Fruit fly (Drosophila melanogaster) whole organism, embryonic: ENCODE measurements around the gene frtz.
A peak's percentile ranks its signal among the peaks of the same experiment; 100 is the strongest.

Experiments
- Aef1 ChIP-seq: fragments of 200-800 bp; sonication (Bioruptor generic); IDR thresholded peaks from 3 replicates; pipeline ENCODE4 v1.3.6; 2022; ENCODE audit warnings: missing biosample characterization, missing genetic modification characterization
- Atf3 ChIP-seq: fragments of 200-800 bp; sonication (Bioruptor generic); optimal IDR thresholded peaks from 3 replicates; lab custom pipeline; 2016; ENCODE audit warnings: missing biosample characterization, missing genetic modification characterization
- BEAF-32 ChIP-seq: fragments of 200-800 bp; sonication (Bioruptor generic); optimal IDR thresholded peaks from 3 replicates; lab custom pipeline; 2017; ENCODE audit warnings: missing biosample characterization, missing genetic modification characterization, mild to moderate bottlenecking, moderate library complexity, missing genetic modification reagents
- CG12236 ChIP-seq: fragments of 200-800 bp; sonication (Bioruptor generic); optimal IDR thresholded peaks from 2 replicates; lab custom pipeline; 2016; ENCODE audit warnings: missing biosample characterization, missing genetic modification characterization
- CG15601 ChIP-seq: fragments of 200-800 bp; sonication (Bioruptor generic); optimal IDR thresholded peaks from 3 replicates; lab custom pipeline; 2019; ENCODE audit warnings: missing biosample characterization, mild to moderate bottlenecking, missing genetic modification characterization, moderate library complexity
- CG1603 ChIP-seq: fragments of 200-800 bp; sonication (Bioruptor generic); optimal IDR thresholded peaks from 2 replicates; lab custom pipeline; 2019; ENCODE audit warnings: missing biosample characterization, mild to moderate bottlenecking, missing genetic modification characterization, moderate library complexity
- CG17361 ChIP-seq: fragments of 200-800 bp; sonication (Bioruptor generic); IDR thresholded peaks from 3 replicates; pipeline ENCODE4 v1.3.6; 2022; ENCODE audit warnings: missing biosample characterization, missing genetic modification characterization
- CG17829 ChIP-seq: fragments of 200-800 bp; optimal IDR thresholded peaks from 2 replicates; lab custom pipeline; 2019; ENCODE audit warnings: missing biosample characterization, mild to moderate bottlenecking, missing genetic modification characterization, moderate library complexity
- CG18619 ChIP-seq: fragments of 200-800 bp; sonication (Bioruptor generic); optimal IDR thresholded peaks from 3 replicates; lab custom pipeline; 2017; ENCODE audit warnings: missing biosample characterization, mild to moderate bottlenecking, missing genetic modification characterization
- CG18764 ChIP-seq: fragments of 200-800 bp; sonication (Bioruptor generic); optimal IDR thresholded peaks from 3 replicates; lab custom pipeline; 2016; ENCODE audit warnings: missing biosample characterization, missing genetic modification characterization
- CG3065 ChIP-seq: fragments of 200-800 bp; sonication (Bioruptor generic); optimal IDR thresholded peaks from 2 replicates; lab custom pipeline; 2016; ENCODE audit warnings: missing biosample characterization, missing genetic modification characterization
- CG31388 ChIP-seq: fragments of 200-800 bp; sonication (Bioruptor generic); optimal IDR thresholded peaks from 2 replicates; lab custom pipeline; 2016; ENCODE audit warnings: missing biosample characterization, missing genetic modification characterization
- CG3281 ChIP-seq: fragments of 200-800 bp; sonication (Bioruptor generic); optimal IDR thresholded peaks from 3 replicates; lab custom pipeline; 2017; ENCODE audit warnings: missing biosample characterization, mild to moderate bottlenecking, missing genetic modification characterization
- CG3995 ChIP-seq: fragments of 200-800 bp; sonication (Bioruptor generic); optimal IDR thresholded peaks from 3 replicates; lab custom pipeline; 2016; ENCODE audit warnings: missing biosample characterization, missing genetic modification characterization
- CG6765 ChIP-seq: fragments of 200-800 bp; sonication (Bioruptor generic); optimal IDR thresholded peaks from 3 replicates; lab custom pipeline; 2017; ENCODE audit warnings: missing biosample characterization, mild to moderate bottlenecking, missing genetic modification characterization
- CG7987 ChIP-seq: fragments of 200-800 bp; sonication (Bioruptor generic); optimal IDR thresholded peaks from 2 replicates; lab custom pipeline; 2018; ENCODE audit warnings: missing biosample characterization, mild to moderate bottlenecking, missing genetic modification characterization, moderate library complexity
- CG8290 ChIP-seq, 3 experiments: fragments of 200-800 bp; sonication (Bioruptor generic); optimal IDR thresholded peaks; 2 replicates each; lab custom pipeline; 2016 to 2019; ENCODE audit warnings: missing biosample characterization in 3 of 3, missing genetic modification characterization in 3 of 3, mild to moderate bottlenecking in 2 of 3, moderate library complexity in 1 of 3
- CG8359 ChIP-seq: fragments of 200-800 bp; sonication (Bioruptor generic); optimal IDR thresholded peaks from 2 replicates; lab custom pipeline; 2017; ENCODE audit warnings: missing biosample characterization, mild to moderate bottlenecking, missing genetic modification characterization, borderline replicate concordance
- CG8478 ChIP-seq: fragments of >200 bp; optimal IDR thresholded peaks from 2 replicates; lab custom pipeline; 2018
- CG8924 ChIP-seq: fragments of 200-800 bp; optimal IDR thresholded peaks from 3 replicates; lab custom pipeline; 2019; ENCODE audit warnings: missing biosample characterization, mild to moderate bottlenecking, missing genetic modification characterization, moderate library complexity
- Chrac-16 ChIP-seq: fragments of 200-800 bp; sonication (Bioruptor generic); optimal IDR thresholded peaks from 3 replicates; lab custom pipeline; 2016; ENCODE audit warnings: missing biosample characterization, missing genetic modification characterization
- Dp ChIP-seq: fragments of 200-800 bp; sonication (Bioruptor generic); optimal IDR thresholded peaks from 2 replicates; lab custom pipeline; 2018; ENCODE audit warnings: missing biosample characterization, mild to moderate bottlenecking, missing genetic modification characterization, moderate library complexity
- ERR ChIP-seq: fragments of 200-800 bp; sonication (Bioruptor generic); optimal IDR thresholded peaks from 2 replicates; lab custom pipeline; 2016; ENCODE audit warnings: missing biosample characterization, missing genetic modification characterization
- Ets65A ChIP-seq: fragments of 200-800 bp; sonication (Bioruptor generic); peaks from one replicate; lab custom pipeline; 2016; ENCODE audit warnings: missing biosample characterization, missing genetic modification characterization
- Kr ChIP-seq: fragments of 200-800 bp; sonication (Bioruptor generic); optimal IDR thresholded peaks from 2 replicates; lab custom pipeline; 2017; ENCODE audit warnings: missing biosample characterization, mild to moderate bottlenecking, missing genetic modification characterization
- Opbp ChIP-seq: fragments of 200-800 bp; sonication (Bioruptor generic); IDR thresholded peaks from 3 replicates; pipeline ENCODE4 v1.3.6; 2022; ENCODE audit warnings: missing biosample characterization, missing genetic modification characterization; ENCODE audit not compliant: partially characterized antibody
- ab ChIP-seq: fragments of 200-800 bp; sonication (Bioruptor generic); optimal IDR thresholded peaks from 2 replicates; lab custom pipeline; 2016; ENCODE audit warnings: missing biosample characterization, missing genetic modification characterization
- al ChIP-seq: fragments of 200-800 bp; sonication (Bioruptor generic); IDR thresholded peaks from 2 replicates; pipeline ENCODE4 v1.3.6; 2022; ENCODE audit warnings: missing biosample characterization, missing genetic modification characterization
- ash1 ChIP-seq: fragments of 200-800 bp; sonication (Bioruptor generic); optimal IDR thresholded peaks from 2 replicates; lab custom pipeline; 2018; ENCODE audit warnings: missing biosample characterization, mild to moderate bottlenecking, missing genetic modification characterization
- cad ChIP-seq: fragments of >200 bp; optimal IDR thresholded peaks from 2 replicates; lab custom pipeline; 2017; ENCODE audit warnings: missing biosample characterization, missing genetic modification characterization
- caup ChIP-seq: fragments of 200-800 bp; sonication (Bioruptor generic); optimal IDR thresholded peaks from 3 replicates; lab custom pipeline; 2017; ENCODE audit warnings: missing biosample characterization, mild to moderate bottlenecking, missing genetic modification characterization, moderate library complexity; ENCODE audit not compliant: severe bottlenecking
- hkb ChIP-seq, 2 experiments: fragments of 200-800 bp in 1 of 2; fragments of >200 bp in 1 of 2; sonication (Bioruptor generic) in 1 of 2; IDR thresholded peaks in 1 of 2; optimal IDR thresholded peaks in 1 of 2; 2 replicates each; pipeline versions ENCODE4 v1.3.6 to Lab custom; 2017 to 2022; ENCODE audit warnings: missing biosample characterization in 1 of 2, missing genetic modification characterization in 1 of 2
- kah ChIP-seq: fragments of 200-800 bp; sonication (Bioruptor generic); optimal IDR thresholded peaks from 2 replicates; lab custom pipeline; 2018; ENCODE audit warnings: missing biosample characterization, mild to moderate bottlenecking, missing genetic modification characterization
- lab ChIP-seq: fragments of 200-800 bp; sonication (Bioruptor generic); optimal IDR thresholded peaks from 3 replicates; lab custom pipeline; 2017; ENCODE audit warnings: missing biosample characterization, missing genetic modification characterization, mild to moderate bottlenecking, moderate library complexity, missing genetic modification reagents
- lbe ChIP-seq: fragments of 200-800 bp; sonication (Bioruptor generic); optimal IDR thresholded peaks from 2 replicates; lab custom pipeline; 2016; ENCODE audit warnings: missing biosample characterization, mild to moderate bottlenecking, missing genetic modification characterization
- lilli ChIP-seq: fragments of 200-800 bp; sonication (Bioruptor generic); optimal IDR thresholded peaks from 3 replicates; lab custom pipeline; 2016; ENCODE audit warnings: missing biosample characterization, missing genetic modification characterization
- lmd ChIP-seq: fragments of 200-800 bp; sonication (Bioruptor generic); IDR thresholded peaks from 2 replicates; pipeline ENCODE4 v1.3.6; 2022; ENCODE audit warnings: missing biosample characterization, missing genetic modification characterization
- mirr ChIP-seq: fragments of 200-800 bp; sonication (Bioruptor generic); optimal IDR thresholded peaks from 3 replicates; lab custom pipeline; 2018; ENCODE audit warnings: missing biosample characterization, mild to moderate bottlenecking, missing genetic modification characterization
- nom ChIP-seq: fragments of 200-800 bp; sonication (Bioruptor generic); optimal IDR thresholded peaks from 2 replicates; lab custom pipeline; 2017; ENCODE audit warnings: missing biosample characterization, missing genetic modification characterization, mild to moderate bottlenecking, moderate library complexity, missing genetic modification reagents
- pfk ChIP-seq: fragments of 200-800 bp; sonication (Bioruptor generic); optimal IDR thresholded peaks from 2 replicates; lab custom pipeline; 2018; ENCODE audit warnings: missing biosample characterization, mild to moderate bottlenecking, missing genetic modification characterization, moderate library complexity
- phol ChIP-seq: fragments of 200-800 bp; sonication (Bioruptor generic); optimal IDR thresholded peaks from 3 replicates; lab custom pipeline; 2018; ENCODE audit warnings: missing biosample characterization, mild to moderate bottlenecking, missing genetic modification characterization, moderate library complexity
- tap ChIP-seq: fragments of 200-800 bp; optimal IDR thresholded peaks from 3 replicates; lab custom pipeline; 2019; ENCODE audit warnings: missing biosample characterization, mild to moderate bottlenecking, missing genetic modification characterization, moderate library complexity

frtz gene

dm6 chr2L:1727162-1727825, 11.6 kb upstream of the frtz start:
- TF ChIP-seq phol (tag; lab: Kevin White, UChicago) = peak; percentile 92
- no peak for TF ChIP-seq Atf3 (GFP tag; lab: Kevin White, UChicago)
- no peak for TF ChIP-seq lilli
- TF ChIP-seq ERR (GFP tag; lab: Kevin White, UChicago) = peak; percentile 98
- TF ChIP-seq CG17829 (tag; lab: Kevin White, UChicago) = peak; percentile 95
- no peak for TF ChIP-seq Opbp (GFP tag; lab: Robert Waterston, UW)
- no peak for TF ChIP-seq caup (GFP tag; lab: Kevin White, UChicago)
- TF ChIP-seq CG8359 (GFP tag; lab: Kevin White, UChicago) = peak; percentile 72
- TF ChIP-seq hkb (optimal IDR thresholded peaks at IDR 0.05; lab: Kevin White, UChicago) = peak; percentile 5
- no peak for TF ChIP-seq hkb (GFP tag; IDR thresholded peaks at IDR 0.05; lab: Robert Waterston, UW)
- no peak for TF ChIP-seq CG1603 (tag; lab: Kevin White, UChicago)
- peak; percentile 94; the same call in 1 of the 3 replicates for TF ChIP-seq CG17361
- TF ChIP-seq Kr (GFP tag; lab: Kevin White, UChicago) = no peak
- peak; percentile 7 for TF ChIP-seq Ets65A (GFP tag; lab: Kevin White, UChicago)
- no peak for TF ChIP-seq CG18764 (GFP tag; lab: Kevin White, UChicago)
- TF ChIP-seq nom (GFP tag; lab: Kevin White, UChicago) = peak; percentile 96
- no peak for TF ChIP-seq CG3065 (GFP tag; lab: Kevin White, UChicago)
- peak; percentile 45 for TF ChIP-seq ab (GFP tag; lab: Kevin White, UChicago)
- TF ChIP-seq CG8478 (lab: Kevin White, UChicago) = no peak
- TF ChIP-seq al (GFP tag; lab: Robert Waterston, UW) = no peak
- TF ChIP-seq CG8924 = no peak
- TF ChIP-seq CG12236 (GFP tag; lab: Kevin White, UChicago) = no peak
- TF ChIP-seq pfk (GFP tag; lab: Kevin White, UChicago) = peak; percentile 76
- TF ChIP-seq lab (GFP tag; lab: Kevin White, UChicago) = peak; percentile 98
- TF ChIP-seq mirr (GFP tag; lab: Kevin White, UChicago) = peak; percentile 90
- TF ChIP-seq CG7987 = peak; percentile 79
- no peak for TF ChIP-seq cad (GFP tag; lab: Kevin White, UChicago)
- TF ChIP-seq lmd = no peak
- TF ChIP-seq kah (GFP tag; lab: Kevin White, UChicago) = peak; percentile 86
- no peak for TF ChIP-seq CG18619
- peak; percentile 81 for TF ChIP-seq CG8290 (GFP tag; optimal IDR thresholded peaks at IDR 0.05; lab: Kevin White, UChicago)
- no peak for TF ChIP-seq CG8290 (tag; optimal IDR thresholded peaks at IDR 0.05; lab: Kevin White, UChicago)
- peak; percentile 97 for TF ChIP-seq CG3281
- no peak for TF ChIP-seq tap
- TF ChIP-seq Chrac-16 (GFP tag; lab: Kevin White, UChicago) = no peak
- TF ChIP-seq CG31388 (GFP tag; lab: Kevin White, UChicago) = no peak
- peak; percentile 77 for TF ChIP-seq ash1 (GFP tag; lab: Kevin White, UChicago)
- TF ChIP-seq CG6765 (GFP tag; lab: Kevin White, UChicago) = no peak
- peak; percentile 70 for TF ChIP-seq CG3995 (GFP tag; lab: Kevin White, UChicago)
- TF ChIP-seq, all 482 proteins: peak for 18

dm6 chr2L:1724592-1724940, 8.9 kb upstream of the frtz start:
- peak; percentile 6 for TF ChIP-seq BEAF-32 (GFP tag; lab: Kevin White, UChicago)
- TF ChIP-seq Aef1 = no peak
- TF ChIP-seq CG15601 (tag; lab: Kevin White, UChicago) = peak; percentile 86
- TF ChIP-seq lbe (GFP tag; lab: Kevin White, UChicago) = peak; percentile 29
- peak; percentile 11 for TF ChIP-seq Dp (GFP tag; lab: Kevin White, UChicago)
